Fruit fly (Drosophila melanogaster) whole organism, embryonic: ENCODE data around the gene ND-B17.2.
A peak's percentile ranks its signal among the peaks of the same experiment; 100 is the strongest.

ENCODE experiments used
- Adf1 ChIP-seq: fragments of 200-800 bp; sonication (Bioruptor generic); IDR thresholded peaks from 2 replicates; pipeline ENCODE4 v1.3.6; 2022; ENCODE audit warnings: missing biosample characterization, missing genetic modification characterization
- Asciz ChIP-seq: fragments of 200-800 bp; sonication (Bioruptor generic); optimal IDR thresholded peaks from 2 replicates; lab custom pipeline; 2017; ENCODE audit warnings: missing biosample characterization, mild to moderate bottlenecking, missing genetic modification characterization, missing genetic modification reagents
- B-H2 ChIP-seq: fragments of 200-800 bp; sonication (Bioruptor generic); optimal IDR thresholded peaks from 2 replicates; lab custom pipeline; 2018; ENCODE audit warnings: missing biosample characterization, mild to moderate bottlenecking, missing genetic modification characterization
- Blimp-1 ChIP-seq: fragments of 200-800 bp; sonication (Bioruptor generic); optimal IDR thresholded peaks from 3 replicates; lab custom pipeline; 2018; ENCODE audit warnings: missing biosample characterization, missing genetic modification characterization, mild to moderate bottlenecking, moderate library complexity, missing genetic modification reagents
- BtbVII ChIP-seq: fragments of 200-800 bp; sonication (Bioruptor generic); optimal IDR thresholded peaks from 3 replicates; lab custom pipeline; 2017; ENCODE audit warnings: missing biosample characterization, mild to moderate bottlenecking, missing genetic modification characterization
- CG15011 ChIP-seq: fragments of 200-800 bp; sonication (Bioruptor generic); optimal IDR thresholded peaks from 3 replicates; lab custom pipeline; 2018; ENCODE audit warnings: missing biosample characterization, mild to moderate bottlenecking, missing genetic modification characterization
- CG18599 ChIP-seq: fragments of 200-800 bp; sonication (Bioruptor generic); optimal IDR thresholded peaks from 3 replicates; lab custom pipeline; 2017; ENCODE audit warnings: missing biosample characterization, missing genetic modification characterization, mild to moderate bottlenecking, moderate library complexity, missing genetic modification reagents
- CG30431 ChIP-seq: fragments of 200-800 bp; sonication (Bioruptor generic); optimal IDR thresholded peaks from 2 replicates; lab custom pipeline; 2017; ENCODE audit warnings: missing biosample characterization, missing genetic modification characterization
- CG31441 ChIP-seq: fragments of 200-800 bp; sonication (Bioruptor generic); IDR thresholded peaks from 2 replicates; pipeline ENCODE4 v1.3.6; 2022; ENCODE audit warnings: missing biosample characterization, missing genetic modification characterization
- CG6765 ChIP-seq: fragments of 200-800 bp; sonication (Bioruptor generic); optimal IDR thresholded peaks from 3 replicates; lab custom pipeline; 2017; ENCODE audit warnings: missing biosample characterization, mild to moderate bottlenecking, missing genetic modification characterization
- CoRest ChIP-seq: fragments of 200-800 bp; sonication (Bioruptor generic); optimal IDR thresholded peaks from 3 replicates; lab custom pipeline; 2018; ENCODE audit warnings: missing biosample characterization, mild to moderate bottlenecking, missing genetic modification characterization, moderate library complexity
- D19B ChIP-seq: fragments of 200-800 bp; sonication (Bioruptor generic); optimal IDR thresholded peaks from 2 replicates; lab custom pipeline; 2017; ENCODE audit warnings: missing biosample characterization, mild to moderate bottlenecking, missing genetic modification characterization
- Dip2 ChIP-seq: fragments of 200-800 bp; sonication (Bioruptor generic); IDR thresholded peaks from 2 replicates; pipeline ENCODE4 v1.3.6; 2022; ENCODE audit warnings: missing biosample characterization, missing genetic modification characterization
- Ets65A ChIP-seq: fragments of 200-800 bp; sonication (Bioruptor generic); peaks from one replicate; lab custom pipeline; 2016; ENCODE audit warnings: missing biosample characterization, missing genetic modification characterization
- Hey ChIP-seq: fragments of 200-800 bp; sonication (Bioruptor generic); optimal IDR thresholded peaks from 3 replicates; lab custom pipeline; 2018; ENCODE audit warnings: missing biosample characterization, mild to moderate bottlenecking, missing genetic modification characterization
- HmgD ChIP-seq: fragments of 200-800 bp; sonication (Bioruptor generic); optimal IDR thresholded peaks from 3 replicates; lab custom pipeline; 2016; ENCODE audit warnings: missing biosample characterization, missing genetic modification characterization
- Hr39 ChIP-seq: fragments of >200 bp; optimal IDR thresholded peaks from 2 replicates; lab custom pipeline; 2017
- Lhr ChIP-seq: fragments of 200-800 bp; sonication (Bioruptor generic); optimal IDR thresholded peaks from 3 replicates; lab custom pipeline; 2017; ENCODE audit warnings: mild to moderate bottlenecking, missing biosample characterization, missing genetic modification reagents, missing genetic modification characterization
- NfI ChIP-seq: fragments of 200-800 bp; sonication (Bioruptor generic); optimal IDR thresholded peaks from 3 replicates; lab custom pipeline; 2018; ENCODE audit warnings: missing biosample characterization, mild to moderate bottlenecking, missing genetic modification characterization, moderate library complexity
- ci ChIP-seq: fragments of 200-800 bp; sonication (Bioruptor generic); IDR thresholded peaks from 3 replicates; pipeline ENCODE4 v1.3.6; 2022; ENCODE audit warnings: missing biosample characterization, missing genetic modification characterization
- crp ChIP-seq, 2 experiments: fragments of 200-800 bp; sonication (Bioruptor generic); optimal IDR thresholded peaks; 2 replicates in 1 of 2; 3 replicates in 1 of 2; lab custom pipeline; 2017; ENCODE audit warnings: missing biosample characterization in 2 of 2, missing genetic modification characterization in 2 of 2, mild to moderate bottlenecking in 1 of 2, moderate library complexity in 1 of 2
- fd102C ChIP-seq: fragments of 200-800 bp; sonication (Bioruptor generic); optimal IDR thresholded peaks from 2 replicates; lab custom pipeline; 2018; ENCODE audit warnings: missing biosample characterization, mild to moderate bottlenecking, missing genetic modification characterization, moderate library complexity
- ken ChIP-seq: fragments of 200-800 bp; sonication (Bioruptor generic); IDR thresholded peaks from 3 replicates; pipeline ENCODE4 v1.3.6; 2022; ENCODE audit warnings: missing biosample characterization, missing genetic modification characterization
- lov ChIP-seq, 2 experiments: fragments of 200-800 bp in 1 of 2; fragments of >200 bp in 1 of 2; sonication (Bioruptor generic) in 1 of 2; IDR thresholded peaks in 1 of 2; optimal IDR thresholded peaks in 1 of 2; 2 replicates in 1 of 2; 3 replicates in 1 of 2; pipeline versions ENCODE4 v1.3.6 to Lab custom; 2017 to 2022; ENCODE audit warnings: missing biosample characterization in 1 of 2, missing genetic modification characterization in 1 of 2
- nom ChIP-seq: fragments of 200-800 bp; sonication (Bioruptor generic); optimal IDR thresholded peaks from 2 replicates; lab custom pipeline; 2017; ENCODE audit warnings: missing biosample characterization, missing genetic modification characterization, mild to moderate bottlenecking, moderate library complexity, missing genetic modification reagents
- pb ChIP-seq: fragments of 200-800 bp; sonication (Bioruptor generic); optimal IDR thresholded peaks from 3 replicates; lab custom pipeline; 2016; ENCODE audit warnings: missing biosample characterization, missing genetic modification characterization
- psq ChIP-seq: fragments of 200-800 bp; sonication (Bioruptor generic); optimal IDR thresholded peaks from 2 replicates; lab custom pipeline; 2017; ENCODE audit warnings: missing biosample characterization, missing genetic modification characterization
- tin ChIP-seq: fragments of 200-800 bp; sonication (Bioruptor generic); optimal IDR thresholded peaks from 3 replicates; lab custom pipeline; 2016; ENCODE audit warnings: missing biosample characterization, missing genetic modification characterization
- vfl ChIP-seq: fragments of 200-800 bp; sonication (Bioruptor generic); optimal IDR thresholded peaks from 2 replicates; lab custom pipeline; 2016; ENCODE audit warnings: missing biosample characterization, missing genetic modification characterization

Gene ND-B17.2

DNA sequence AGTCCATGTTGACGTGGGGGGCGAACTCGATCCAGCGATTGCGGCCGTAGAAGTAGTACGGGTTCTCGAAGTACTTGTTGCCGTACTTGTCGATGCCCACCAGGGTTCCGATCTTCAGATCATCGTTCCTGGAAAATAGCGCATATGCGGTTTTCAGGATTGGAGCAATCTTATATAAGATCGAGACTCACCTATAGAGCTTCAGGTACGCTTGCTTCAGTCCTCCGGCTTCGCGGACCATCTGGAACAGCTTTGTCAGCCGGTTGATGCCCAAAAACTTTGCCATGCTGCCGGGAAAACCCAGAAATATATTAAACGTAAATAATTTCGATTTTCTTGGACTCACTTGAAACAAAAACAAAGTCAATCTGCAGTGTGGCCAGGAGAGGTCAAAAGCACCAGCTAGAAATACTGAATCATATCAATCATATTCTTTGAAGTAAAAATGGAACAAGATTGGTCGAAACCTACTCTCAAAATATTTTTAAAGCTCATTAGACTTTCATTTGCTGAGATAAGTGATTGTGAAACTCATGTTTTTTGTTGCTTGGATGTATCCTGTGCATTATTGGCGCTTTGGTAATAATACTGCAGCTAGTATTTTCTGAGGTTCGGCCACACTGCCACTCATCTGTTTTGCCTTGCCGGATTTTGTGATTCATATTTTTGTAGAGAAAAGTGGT lies at the start of gene ND-B17.2, which contains the start of gene Arpc5 (continued):
- TF ChIP-seq B-H2 (GFP tag; lab: Kevin White, UChicago) (no peak), CG30431 (no peak), Adf1 (GFP tag; lab: Robert Waterston, UW) (no peak), psq (no peak), ci (GFP tag; lab: Robert Waterston, UW) (no peak), Dip2 (GFP tag; lab: Robert Waterston, UW) (no peak), tin (GFP tag; lab: Kevin White, UChicago) (no peak), vfl (GFP tag; lab: Kevin White, UChicago) (no peak), NfI (GFP tag; lab: Kevin White, UChicago) (no peak), CG15011 (GFP tag; lab: Kevin White, UChicago) (no peak), CoRest (peak; percentile 42)

DNA sequence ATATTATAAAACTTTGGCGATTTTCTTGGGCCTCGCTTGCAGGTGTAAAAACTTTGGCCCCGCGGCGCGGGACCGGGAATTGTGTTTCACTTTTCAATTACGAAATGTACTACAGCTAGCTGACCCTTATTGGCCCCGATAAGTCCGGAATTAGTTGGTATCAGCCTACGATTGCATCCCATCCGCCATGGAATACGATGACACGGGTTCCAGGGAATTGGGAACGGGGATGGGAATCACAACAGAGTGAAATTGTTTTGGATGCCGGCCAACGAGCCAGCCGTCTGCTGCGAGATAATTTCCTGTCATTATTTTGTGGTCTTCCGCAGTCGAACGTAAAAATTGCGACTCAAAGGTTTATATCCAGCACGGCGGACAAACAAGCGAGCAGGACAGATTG lies 48.8 kb upstream of the ND-B17.2 start:
- TF ChIP-seq CG6765: no peak
- peak; percentile 92 for TF ChIP-seq Ets65A (GFP tag; lab: Kevin White, UChicago)

DNA sequence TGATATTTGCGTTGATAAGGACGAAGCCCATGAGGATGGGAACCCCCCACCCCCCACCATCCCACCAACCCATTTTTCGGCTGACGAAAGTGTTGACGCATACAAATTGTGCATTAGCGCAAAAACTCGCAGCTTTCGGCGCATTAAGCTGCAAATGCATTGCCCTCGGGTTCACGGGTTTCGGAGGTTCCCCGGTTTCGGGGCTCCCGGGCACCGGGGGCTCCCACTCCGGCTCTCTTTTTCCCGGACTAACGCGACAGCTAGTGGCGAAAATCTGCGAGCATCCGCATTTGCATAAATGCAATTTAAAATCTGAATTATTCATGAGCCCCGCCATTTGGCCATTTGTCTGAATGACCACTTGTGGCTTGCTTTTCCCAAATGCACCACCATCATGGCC lies 47.5 kb upstream of the ND-B17.2 start:
- peak; percentile 17 for TF ChIP-seq Hr39
- no peak for TF ChIP-seq Blimp-1
- no peak for TF ChIP-seq CG31441 (GFP tag; lab: Robert Waterston, UW)

DNA sequence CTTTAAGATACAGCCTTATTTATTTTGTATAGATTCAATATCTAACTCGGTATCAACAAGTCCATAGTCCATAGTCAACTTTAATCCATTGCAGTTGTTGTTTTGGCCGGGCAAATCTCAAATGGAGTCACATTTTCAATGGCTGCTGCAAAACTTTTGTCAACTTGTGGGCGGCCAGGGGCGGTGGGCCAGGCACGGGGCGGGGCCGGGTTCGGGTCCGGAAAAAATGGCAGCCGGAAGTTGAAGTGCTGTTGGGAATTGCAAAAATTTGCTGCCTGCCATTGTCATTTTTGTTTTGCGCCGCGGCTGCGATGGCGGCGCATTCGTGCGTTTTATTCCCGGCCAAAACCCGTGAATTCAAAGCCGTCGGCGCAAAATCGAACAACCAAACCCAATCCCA lies 44.0 kb upstream of the ND-B17.2 start:
- TF ChIP-seq Asciz (GFP tag; lab: Kevin White, UChicago) (no peak), fd102C (GFP tag; lab: Kevin White, UChicago) (no peak), lov (optimal IDR thresholded peaks at IDR 0.05; lab: Kevin White, UChicago) (no peak), lov (GFP tag; IDR thresholded peaks at IDR 0.05; lab: Robert Waterston, UW) (no peak), Hr39 (peak; percentile 30)

DNA sequence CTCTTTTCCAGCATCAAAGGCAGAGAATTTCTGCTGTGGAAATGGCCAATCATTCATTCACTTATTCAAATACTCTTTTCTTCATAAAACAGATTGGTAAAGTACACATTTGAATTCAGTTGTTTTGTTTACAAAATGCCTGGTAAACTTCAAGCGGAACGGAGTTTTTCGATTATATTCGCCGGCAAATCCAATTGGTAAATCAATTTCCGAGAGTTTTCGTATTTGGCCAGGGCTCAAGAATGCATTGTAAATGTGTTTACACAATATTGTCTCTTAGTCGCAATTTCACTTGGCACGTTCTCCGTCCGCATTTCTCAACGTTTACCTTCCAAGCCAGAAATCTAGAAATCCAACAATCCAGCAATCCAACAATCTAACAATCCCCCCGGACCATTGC lies 39.9 kb upstream of the ND-B17.2 start, which contains the start of gene CG43403:
CG43403 (plus strand) TSS at position 301 of the 400 bp plus-strand sequence.
- no peak for TF ChIP-seq CG18599 (GFP tag; lab: Kevin White, UChicago)
- no peak for TF ChIP-seq pb
- peak; percentile 36 for TF ChIP-seq Ets65A (GFP tag; lab: Kevin White, UChicago)

DNA sequence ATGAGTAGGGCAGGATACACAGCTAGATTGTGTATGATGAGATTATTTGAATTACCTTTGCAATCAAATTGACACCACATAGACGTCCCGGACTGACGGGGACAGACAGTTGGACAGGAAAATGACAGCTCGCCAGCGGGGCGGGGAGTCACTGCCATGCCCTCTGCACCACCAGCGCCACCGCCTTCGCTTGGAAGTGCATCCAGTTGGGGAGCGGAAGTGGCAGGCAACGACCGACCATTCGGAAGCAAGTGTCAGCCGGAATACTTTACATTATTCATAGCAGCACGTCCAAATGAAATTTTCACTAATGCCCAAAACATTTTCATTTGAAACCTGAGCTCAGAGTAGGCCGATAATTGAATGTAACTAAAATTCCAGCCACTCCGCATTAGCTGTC lies 29.7 kb upstream of the ND-B17.2 start, which contains the start of gene CG15395:
CG15395 (plus strand) TSS at position 301 of the 400 bp plus-strand sequence.
- TF ChIP-seq crp (GFP tag; optimal IDR thresholded peaks at IDR 0.05; lab: Kevin White, UChicago) (no peak), BtbVII (GFP tag; lab: Kevin White, UChicago) (no peak), nom (no peak), ken (no peak), Hey (tag; lab: Kevin White, UChicago) (no peak), Lhr (GFP tag; lab: Kevin White, UChicago) (no peak)

DNA sequence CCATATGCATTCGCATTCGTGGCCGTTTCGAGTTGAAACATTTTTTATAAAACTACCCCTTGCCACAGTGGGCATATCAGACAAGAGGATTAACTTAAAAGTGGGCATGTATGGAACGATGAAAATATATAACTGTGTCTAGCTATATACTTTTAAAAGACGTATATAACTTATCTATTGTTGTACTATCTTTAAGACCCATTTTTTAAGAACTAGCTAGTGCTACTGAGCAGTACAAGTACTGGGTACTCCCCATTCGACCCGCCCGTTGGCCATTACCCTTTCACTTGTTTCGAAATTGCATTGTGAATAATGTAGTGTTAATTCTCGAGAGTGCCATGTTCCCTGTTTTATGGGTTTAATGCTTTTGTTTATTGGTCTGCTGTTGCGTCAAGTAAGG lies 26.8 kb upstream of the ND-B17.2 start:
- TF ChIP-seq HmgD: no peak
- peak; percentile 1 for TF ChIP-seq D19B (GFP tag; lab: Kevin White, UChicago)
